Fruit fly (Drosophila melanogaster) whole organism: ENCODE data around the gene Pnn.

ENCODE experiments used
- CG8478 ChIP-seq: fragments of >200 bp; optimal IDR thresholded peaks from 2 replicates; lab custom pipeline; 2018; ENCODE audit warnings: inconsistent platforms
- Dll ChIP-seq: fragments of >200 bp; optimal IDR thresholded peaks from 2 replicates; lab custom pipeline; 2017
- EcR ChIP-seq, 2 experiments: fragments of >200 bp; optimal IDR thresholded peaks; 2 replicates each; lab custom pipeline; 2017; ENCODE audit warnings: missing biosample characterization in 2 of 2, missing genetic modification characterization in 2 of 2, missing genetic modification reagents in 2 of 2
- pan ChIP-seq: fragments of >200 bp; optimal IDR thresholded peaks from 2 replicates; lab custom pipeline; 2017
- psq ChIP-seq: fragments of >200 bp; optimal IDR thresholded peaks from 2 replicates; lab custom pipeline; 2017
- usp ChIP-seq: fragments of >200 bp; optimal IDR thresholded peaks from 2 replicates; lab custom pipeline; 2017; ENCODE audit warnings: missing biosample characterization, missing genetic modification characterization, mixed read lengths

DNA sequence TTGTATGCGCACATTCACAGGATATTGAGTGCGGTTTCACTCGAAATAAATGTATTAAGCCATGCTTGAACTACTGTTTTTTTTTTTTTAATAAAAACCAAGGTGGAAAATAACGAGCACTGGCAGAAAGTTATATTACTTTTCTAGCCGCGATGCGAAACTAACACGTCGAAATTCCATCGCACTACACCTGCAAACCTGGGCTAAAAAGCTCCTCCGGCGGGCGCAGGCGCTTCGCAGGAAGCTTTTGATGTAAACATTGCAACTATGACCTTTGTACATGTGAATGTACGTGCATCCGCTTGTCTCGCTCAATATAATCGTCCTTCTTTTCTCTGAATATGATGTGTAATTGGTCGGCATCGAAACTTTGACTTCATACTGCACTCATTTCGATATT lies 906 bp upstream of the Pnn start, which contains the start of gene side-VII:
- TF ChIP-seq usp, result no peak
- TF ChIP-seq psq (lab: Kevin White, UChicago), result no peak
- no peak for TF ChIP-seq Dll (lab: Kevin White, UChicago)
- no peak for TF ChIP-seq pan (lab: Kevin White, UChicago)
- TF ChIP-seq CG8478 (lab: Kevin White, UChicago), result no peak
- TF ChIP-seq EcR (GFP tag; optimal IDR thresholded peaks at IDR 0.05; lab: Kevin White, UChicago), result no peak
